Worm (Caenorhabditis elegans) whole organism, late embryonic: Measurements from ENCODE around the gene M03E7.3.

Source experiments
- che-1 ChIP-seq: sonication (generic microtip); optimal IDR thresholded peaks from 2 replicates; lab custom pipeline; 2016; ENCODE audit warnings: mild to moderate bottlenecking, missing genetic modification characterization, missing compliant biosample characterization
- elt-2 ChIP-seq: sonication (generic microtip); optimal IDR thresholded peaks from 2 replicates; lab custom pipeline; 2016; ENCODE audit warnings: missing genetic modification reagents, missing genetic modification characterization, missing compliant biosample characterization
- nfya-1 ChIP-seq: sonication (generic microtip); optimal IDR thresholded peaks from 2 replicates; lab custom pipeline; 2017; ENCODE audit warnings: missing genetic modification characterization, mild to moderate bottlenecking, missing compliant biosample characterization, antibody characterized with exemption, moderate library complexity
- sox-4 ChIP-seq: sonication (generic microtip); optimal IDR thresholded peaks from 2 replicates; lab custom pipeline; 2017; ENCODE audit warnings: mild to moderate bottlenecking, missing genetic modification characterization, inconsistent platforms, missing compliant biosample characterization

ce11 chrV:5571691-5572090 is 43.1 kb upstream of the M03E7.3 start:
- TF ChIP-seq elt-2: no peak
- no peak for TF ChIP-seq nfya-1 (tag; lab: Kevin White, UChicago)
- TF ChIP-seq sox-4 (tag; lab: Kevin White, UChicago): no peak
- no peak for TF ChIP-seq che-1 (tag; lab: Kevin White, UChicago)
